Worm (Caenorhabditis elegans) whole organism, L2 larva: Measurements from ENCODE around the gene npr-1.

Experiments used
- R02D3.7 ChIP-seq: fragments of 150-350 bp; optimal IDR thresholded peaks from 2 replicates; lab custom pipeline; 2014; ENCODE audit warnings: missing biosample characterization, missing genetic modification characterization
- alr-1 ChIP-seq: fragments of 150-350 bp; optimal IDR thresholded peaks from 2 replicates; lab custom pipeline; 2014; ENCODE audit warnings: missing biosample characterization, missing genetic modification characterization
- aly-2 ChIP-seq: fragments of 150-350 bp; optimal IDR thresholded peaks from 2 replicates; lab custom pipeline; 2014; ENCODE audit warnings: missing biosample characterization, missing genetic modification characterization
- lin-13 ChIP-seq: fragments of 150-350 bp; optimal IDR thresholded peaks from 2 replicates; lab custom pipeline; 2014; ENCODE audit warnings: missing biosample characterization, missing genetic modification reagents, missing genetic modification characterization
- lin-39 ChIP-seq: fragments of 150-350 bp; optimal IDR thresholded peaks from 2 replicates; lab custom pipeline; 2014; ENCODE audit warnings: missing biosample characterization, missing genetic modification reagents, missing genetic modification characterization
- mbf-1 ChIP-seq: sonication (generic microtip); optimal IDR thresholded peaks from 2 replicates; lab custom pipeline; 2017; ENCODE audit warnings: missing biosample characterization, missing genetic modification characterization
- nhr-237 ChIP-seq: fragments of 150-350 bp; optimal IDR thresholded peaks from 2 replicates; lab custom pipeline; 2014; ENCODE audit warnings: missing biosample characterization, missing genetic modification characterization
- nhr-25 ChIP-seq: fragments of 150-350 bp; sonication (generic microtip); optimal IDR thresholded peaks from 3 replicates; lab custom pipeline; 2014; ENCODE audit warnings: missing biosample characterization, missing genetic modification characterization
- skn-1 ChIP-seq: sonication (generic microtip); optimal IDR thresholded peaks from 2 replicates; lab custom pipeline; 2017; ENCODE audit warnings: missing biosample characterization, missing genetic modification characterization
- ztf-11 ChIP-seq: sonication (generic microtip); optimal IDR thresholded peaks from 2 replicates; lab custom pipeline; 2017; ENCODE audit warnings: missing biosample characterization, missing genetic modification characterization

ce11 chrX:4749080-4749479 is 20.7 kb downstream of the npr-1 start, which contains the start of gene lon-2:
- TF ChIP-seq aly-2 = no peak
- no peak for TF ChIP-seq alr-1 (tag; lab: Kevin White, UChicago)
- TF ChIP-seq mbf-1 (tag; lab: Kevin White, UChicago) = no peak
- TF ChIP-seq lin-13 (GFP tag; lab: Kevin White, UChicago) = no peak
- no peak for TF ChIP-seq R02D3.7
- no peak for TF ChIP-seq nhr-25 (tag; lab: Kevin White, UChicago)
- TF ChIP-seq nhr-237 (tag; lab: Kevin White, UChicago) = no peak
- no peak for TF ChIP-seq skn-1 (tag; lab: Kevin White, UChicago)
- TF ChIP-seq lin-39 (tag; lab: Kevin White, UChicago) = no peak
- no peak for TF ChIP-seq ztf-11 (tag; lab: Kevin White, UChicago)
